Fruit fly (Drosophila melanogaster): Measurements from ENCODE around the gene bif.
A peak's percentile ranks its signal among the peaks of the same experiment; 100 is the strongest.

Gene bif

dm6 chrX:11658181-11658842 is 20.5 kb upstream of the bif start (continued):
- TF ChIP-seq net (GFP tag; optimal IDR thresholded peaks at IDR 0.05), result no peak
- TF ChIP-seq CG8319 (GFP tag; optimal IDR thresholded peaks at IDR 0.05), result peak; percentile 41
- no peak for TF ChIP-seq CG1621 (tag; optimal IDR thresholded peaks at IDR 0.05)
- TF ChIP-seq achi (GFP tag; optimal IDR thresholded peaks at IDR 0.05), result peak; percentile 65
- TF ChIP-seq Hr39 (GFP tag; optimal IDR thresholded peaks at IDR 0.05), result no peak
- TF ChIP-seq Smox (GFP tag; optimal IDR thresholded peaks at IDR 0.05), result no peak
- TF ChIP-seq CG11902 (GFP tag; optimal IDR thresholded peaks at IDR 0.05), result no peak
- peak; percentile 9 for TF ChIP-seq lz (GFP tag; optimal IDR thresholded peaks at IDR 0.05)
- peak; percentile 74 for TF ChIP-seq CG8119 (GFP tag; IDR thresholded peaks at IDR 0.05)
- peak; percentile 55 for TF ChIP-seq Ets96B (tag; optimal IDR thresholded peaks at IDR 0.05)
- TF ChIP-seq CG6276 (GFP tag; optimal IDR thresholded peaks at IDR 0.05), result peak; percentile 22
- peak; percentile 3 for TF ChIP-seq Eip75B (GFP tag; optimal IDR thresholded peaks at IDR 0.05)
- TF ChIP-seq fkh (GFP tag; optimal IDR thresholded peaks at IDR 0.05), result no peak
- TF ChIP-seq CG31627 (GFP tag; optimal IDR thresholded peaks at IDR 0.05), result no peak
- peak; percentile 72 for TF ChIP-seq CG4318 (GFP tag; optimal IDR thresholded peaks at IDR 0.05)
- peak; percentile 72 for TF ChIP-seq Met (GFP tag; optimal IDR thresholded peaks at IDR 0.05)
- peak; percentile 41 for TF ChIP-seq svp (GFP tag)
- no peak for TF ChIP-seq Blimp-1 (GFP tag; optimal IDR thresholded peaks at IDR 0.05)
- TF ChIP-seq CG9139 (GFP tag; optimal IDR thresholded peaks at IDR 0.05), result no peak
- TF ChIP-seq CG11762 (GFP tag; optimal IDR thresholded peaks at IDR 0.05; ENCODE audit: insufficient read depth), result peak; percentile 61

DNA sequence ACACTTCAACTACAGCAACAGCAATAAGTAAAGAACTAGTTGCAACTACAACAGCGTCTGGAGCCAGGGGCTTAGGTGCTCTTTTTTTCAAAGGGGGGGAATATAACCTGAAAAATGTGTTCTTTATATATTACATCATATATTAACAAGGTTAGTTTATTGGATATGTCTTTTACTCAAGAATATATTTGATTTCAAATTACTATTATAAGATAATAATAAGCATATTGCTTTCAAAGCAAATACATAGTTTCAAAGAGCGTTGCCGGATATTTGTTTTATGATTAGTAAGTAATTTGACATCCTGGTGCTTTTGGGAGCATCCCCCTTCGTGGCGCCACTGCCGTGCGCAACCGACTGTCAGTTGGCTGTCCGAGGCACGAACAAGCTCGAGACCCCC is 19.7 kb upstream of the bif start:
- TF ChIP-seq CG10669 (GFP tag; optimal IDR thresholded peaks at IDR 0.05) (peak; percentile 80), CG9139 (GFP tag; optimal IDR thresholded peaks at IDR 0.05) (peak; percentile 75), CG4318 (GFP tag; optimal IDR thresholded peaks at IDR 0.05) (peak; percentile 91), CG16779 (tag; optimal IDR thresholded peaks at IDR 0.05) (peak; percentile 86), CG6854 (GFP tag; optimal IDR thresholded peaks at IDR 0.05) (no peak), Smox (GFP tag; optimal IDR thresholded peaks at IDR 0.05) (peak; percentile 18), pdm3 (GFP tag; optimal IDR thresholded peaks at IDR 0.05) (peak; percentile 80), CG8319 (GFP tag; optimal IDR thresholded peaks at IDR 0.05) (peak; percentile 53), Lpt (GFP tag; optimal IDR thresholded peaks at IDR 0.05) (peak; percentile 84), CG8632 (GFP tag; optimal IDR thresholded peaks at IDR 0.05) (peak; percentile 81), CG1621 (tag; optimal IDR thresholded peaks at IDR 0.05) (peak; percentile 70), CG8119 (GFP tag; IDR thresholded peaks at IDR 0.05) (peak; percentile 93), CG11762 (GFP tag; optimal IDR thresholded peaks at IDR 0.05; ENCODE audit: insufficient read depth) (peak; percentile 77), spab (GFP tag; optimal IDR thresholded peaks at IDR 0.05) (peak; percentile 80), CG32006 (GFP tag; optimal IDR thresholded peaks at IDR 0.05) (peak; percentile 95), Blimp-1 (GFP tag; optimal IDR thresholded peaks at IDR 0.05) (no peak), CG10631 (GFP tag; optimal IDR thresholded peaks at IDR 0.05) (peak; percentile 83), CG15336 (GFP tag; IDR thresholded peaks at IDR 0.05) (peak; percentile 94), CG3032 (tag; optimal IDR thresholded peaks at IDR 0.05) (peak; percentile 89), CG34406 (GFP tag; optimal IDR thresholded peaks at IDR 0.05) (peak; percentile 75), Met (GFP tag; optimal IDR thresholded peaks at IDR 0.05) (peak; percentile 70), OdsH (GFP tag; optimal IDR thresholded peaks at IDR 0.05) (peak; percentile 88), CG6163 (GFP tag; IDR thresholded peaks at IDR 0.05) (peak; percentile 82), salr (GFP tag; optimal IDR thresholded peaks at IDR 0.05) (peak; percentile 45 to 86), achi (GFP tag; optimal IDR thresholded peaks at IDR 0.05) (peak; percentile 85), acj6 (GFP tag; optimal IDR thresholded peaks at IDR 0.05) (peak; percentile 83), dsx (GFP tag; optimal IDR thresholded peaks at IDR 0.05; ENCODE audit: poor library complexity, severe bottlenecking) (peak; percentile 88), Ets21C (GFP tag; optimal IDR thresholded peaks at IDR 0.05) (no peak), Eip78C (GFP tag) (peak; percentile 94), Sox102F (GFP tag; optimal IDR thresholded peaks at IDR 0.05) (no peak), Ets96B (tag; optimal IDR thresholded peaks at IDR 0.05) (peak; percentile 83), esn (GFP tag; optimal IDR thresholded peaks at IDR 0.05) (peak; percentile 37), topi (GFP tag; optimal IDR thresholded peaks at IDR 0.05) (peak; percentile 37), CG11294 (GFP tag; IDR thresholded peaks at IDR 0.05) (peak; percentile 86), dac (GFP tag; optimal IDR thresholded peaks at IDR 0.05) (peak; percentile 83), Hr38 (GFP tag; optimal IDR thresholded peaks at IDR 0.05) (no peak), lz (GFP tag; optimal IDR thresholded peaks at IDR 0.05) (peak; percentile 1), Sox15 (GFP tag; optimal IDR thresholded peaks at IDR 0.05) (peak; percentile 63), cyc (GFP tag; optimal IDR thresholded peaks at IDR 0.05) (peak; percentile 17), Hr4 (GFP tag; optimal IDR thresholded peaks at IDR 0.05) (peak; percentile 79)
